Fruit fly (Drosophila melanogaster) whole organism, embryonic: ENCODE measurements around the gene Mur2B.

Experiments used
- Antp ChIP-seq: fragments of 200-800 bp; sonication (Bioruptor generic); optimal IDR thresholded peaks from 3 replicates; lab custom pipeline; 2016; ENCODE audit warnings: missing biosample characterization, missing genetic modification characterization
- BEAF-32 ChIP-seq: fragments of 200-800 bp; sonication (Bioruptor generic); optimal IDR thresholded peaks from 3 replicates; lab custom pipeline; 2017; ENCODE audit warnings: missing biosample characterization, missing genetic modification characterization, mild to moderate bottlenecking, moderate library complexity, missing genetic modification reagents
- Blimp-1 ChIP-seq: fragments of 200-800 bp; sonication (Bioruptor generic); optimal IDR thresholded peaks from 3 replicates; lab custom pipeline; 2018; ENCODE audit warnings: missing biosample characterization, missing genetic modification characterization, mild to moderate bottlenecking, moderate library complexity, missing genetic modification reagents
- CG11247 ChIP-seq: fragments of 200-800 bp; sonication (Bioruptor generic); IDR thresholded peaks from 2 replicates; pipeline ENCODE4 v1.3.6; 2022; ENCODE audit warnings: missing biosample characterization, missing genetic modification characterization
- CG11560 ChIP-seq: fragments of 200-800 bp; sonication (Bioruptor generic); IDR thresholded peaks from 3 replicates; pipeline ENCODE4 v1.3.6; 2022; ENCODE audit warnings: missing biosample characterization, missing genetic modification characterization
- CG15514 ChIP-seq: fragments of 200-800 bp; sonication (Bioruptor generic); optimal IDR thresholded peaks from 3 replicates; lab custom pipeline; 2017; ENCODE audit warnings: missing biosample characterization, missing genetic modification characterization, mild to moderate bottlenecking, moderate library complexity, missing genetic modification reagents
- CG15601 ChIP-seq: fragments of 200-800 bp; sonication (Bioruptor generic); optimal IDR thresholded peaks from 3 replicates; lab custom pipeline; 2019; ENCODE audit warnings: missing biosample characterization, mild to moderate bottlenecking, missing genetic modification characterization, moderate library complexity
- CG17361 ChIP-seq: fragments of 200-800 bp; sonication (Bioruptor generic); IDR thresholded peaks from 3 replicates; pipeline ENCODE4 v1.3.6; 2022; ENCODE audit warnings: missing biosample characterization, missing genetic modification characterization
- CG2129 ChIP-seq: fragments of 200-800 bp; sonication (Bioruptor generic); IDR thresholded peaks from 2 replicates; pipeline ENCODE4 v1.3.6; 2022; ENCODE audit warnings: missing biosample characterization, missing genetic modification characterization; ENCODE audit not compliant: partially characterized antibody
- CG2199 ChIP-seq: fragments of 200-800 bp; sonication (Bioruptor generic); IDR thresholded peaks from 3 replicates; pipeline ENCODE4 v1.3.6; 2022; ENCODE audit warnings: missing biosample characterization, missing genetic modification characterization
- CG3995 ChIP-seq: fragments of 200-800 bp; sonication (Bioruptor generic); optimal IDR thresholded peaks from 3 replicates; lab custom pipeline; 2016; ENCODE audit warnings: missing biosample characterization, missing genetic modification characterization
- CG43689 ChIP-seq: fragments of 200-800 bp; sonication (Bioruptor generic); IDR thresholded peaks from 2 replicates; pipeline ENCODE4 v1.3.6; 2022; ENCODE audit warnings: missing biosample characterization, missing genetic modification characterization
- CG5180 ChIP-seq: fragments of 200-800 bp; sonication (Bioruptor generic); optimal IDR thresholded peaks from 3 replicates; lab custom pipeline; 2017; ENCODE audit warnings: missing biosample characterization, missing genetic modification characterization, mild to moderate bottlenecking, moderate library complexity, missing genetic modification reagents
- CG6791 ChIP-seq: fragments of 200-800 bp; sonication (Bioruptor generic); IDR thresholded peaks from 3 replicates; pipeline ENCODE4 v1.3.6; 2022; ENCODE audit warnings: missing biosample characterization, missing genetic modification characterization; ENCODE audit not compliant: partially characterized antibody
- Dref ChIP-seq: fragments of 200-800 bp; sonication (Bioruptor generic); IDR thresholded peaks from 2 replicates; pipeline ENCODE4 v1.3.6; 2022; ENCODE audit warnings: missing biosample characterization, missing genetic modification characterization
- Fer2 ChIP-seq: fragments of 200-800 bp; sonication (Bioruptor generic); optimal IDR thresholded peaks from 2 replicates; lab custom pipeline; 2018; ENCODE audit warnings: missing biosample characterization, mild to moderate bottlenecking, missing genetic modification characterization, moderate library complexity
- GATAe ChIP-seq: fragments of 200-800 bp; sonication (Bioruptor generic); conservative IDR thresholded peaks from 2 replicates; pipeline ENCODE4 v1.3.6; 2022; ENCODE audit warnings: missing biosample characterization, missing genetic modification characterization
- Gug ChIP-seq: fragments of 200-800 bp; sonication (Bioruptor generic); IDR thresholded peaks from 4 replicates; pipeline ENCODE4 v1.3.6; 2022; ENCODE audit warnings: missing biosample characterization, missing genetic modification characterization
- MBD-R2 ChIP-seq: fragments of 200-800 bp; sonication (Bioruptor generic); IDR thresholded peaks from 2 replicates; pipeline ENCODE4 v1.3.6; 2022; ENCODE audit warnings: missing biosample characterization, missing genetic modification characterization
- MESR4 ChIP-seq: fragments of 200-800 bp; sonication (Bioruptor generic); optimal IDR thresholded peaks from 2 replicates; lab custom pipeline; 2018; ENCODE audit warnings: missing biosample characterization, mild to moderate bottlenecking, missing genetic modification characterization, moderate library complexity
- Med ChIP-seq: fragments of 200-800 bp; sonication (Bioruptor generic); peaks from one replicate; lab custom pipeline; 2016; ENCODE audit warnings: missing biosample characterization, missing genetic modification characterization, mild to moderate bottlenecking, inconsistent platforms, moderate library complexity
- Mes4 ChIP-seq: fragments of 200-800 bp; sonication (Bioruptor generic); optimal IDR thresholded peaks from 2 replicates; lab custom pipeline; 2016; ENCODE audit warnings: missing biosample characterization, missing genetic modification characterization
- Mrtf ChIP-seq: fragments of 200-800 bp; sonication (Bioruptor generic); IDR thresholded peaks from 3 replicates; pipeline ENCODE4 v1.3.6; 2022; ENCODE audit warnings: missing biosample characterization, missing genetic modification characterization
- Neu2 ChIP-seq: fragments of 200-800 bp; sonication (Bioruptor generic); optimal IDR thresholded peaks from 3 replicates; lab custom pipeline; 2016; ENCODE audit warnings: missing biosample characterization, missing genetic modification characterization, borderline replicate concordance
- Ptx1 ChIP-seq: fragments of 200-800 bp; sonication (Bioruptor generic); IDR thresholded peaks from 2 replicates; pipeline ENCODE4 v1.3.6; 2022; ENCODE audit warnings: missing biosample characterization, missing genetic modification characterization
- Sry-δ ChIP-seq: fragments of 200-800 bp; sonication (Bioruptor generic); optimal IDR thresholded peaks from 2 replicates; lab custom pipeline; 2016; ENCODE audit warnings: missing biosample characterization, missing genetic modification characterization
- bigmax ChIP-seq: fragments of 200-800 bp; sonication (Bioruptor generic); optimal IDR thresholded peaks from 2 replicates; lab custom pipeline; 2018; ENCODE audit warnings: missing biosample characterization, mild to moderate bottlenecking, missing genetic modification characterization
- caup ChIP-seq: fragments of 200-800 bp; sonication (Bioruptor generic); optimal IDR thresholded peaks from 3 replicates; lab custom pipeline; 2017; ENCODE audit warnings: missing biosample characterization, mild to moderate bottlenecking, missing genetic modification characterization, moderate library complexity; ENCODE audit not compliant: severe bottlenecking
- cg ChIP-seq: fragments of 200-800 bp; sonication (Bioruptor generic); optimal IDR thresholded peaks from 3 replicates; lab custom pipeline; 2019; ENCODE audit warnings: missing biosample characterization, mild to moderate bottlenecking, missing genetic modification characterization, moderate library complexity
- chif ChIP-seq, 2 experiments: fragments of 200-800 bp; sonication (Bioruptor generic); optimal IDR thresholded peaks; 3 replicates each; lab custom pipeline; 2016; ENCODE audit warnings: missing biosample characterization in 2 of 2, missing genetic modification characterization in 2 of 2
- crol ChIP-seq: fragments of 200-800 bp; sonication (Bioruptor generic); IDR thresholded peaks from 2 replicates; pipeline ENCODE4 v1.3.6; 2022; ENCODE audit warnings: missing biosample characterization, missing genetic modification characterization
- da ChIP-seq: fragments of 200-800 bp; sonication (Bioruptor generic); optimal IDR thresholded peaks from 2 replicates; lab custom pipeline; 2016; ENCODE audit warnings: missing biosample characterization, missing genetic modification characterization
- ewg ChIP-seq: fragments of 200-800 bp; sonication (Bioruptor generic); optimal IDR thresholded peaks from 3 replicates; lab custom pipeline; 2017; ENCODE audit warnings: mild to moderate bottlenecking, missing biosample characterization, missing genetic modification reagents, missing genetic modification characterization
- h ChIP-seq: fragments of >200 bp; optimal IDR thresholded peaks from 2 replicates; lab custom pipeline; 2017
- kni ChIP-seq: fragments of 200-800 bp; sonication (Bioruptor generic); optimal IDR thresholded peaks from 3 replicates; lab custom pipeline; 2017; ENCODE audit warnings: mild to moderate bottlenecking, missing biosample characterization, missing genetic modification reagents, missing genetic modification characterization
- nerfin-1 ChIP-seq: fragments of 200-800 bp; sonication (Bioruptor generic); optimal IDR thresholded peaks from 3 replicates; lab custom pipeline; 2019; ENCODE audit warnings: missing biosample characterization, mild to moderate bottlenecking, missing genetic modification characterization, moderate library complexity
- prd ChIP-seq, 3 experiments: fragments of >200 bp in 2 of 3; fragments of 200-800 bp in 1 of 3; sonication (Bioruptor generic) in 1 of 3; optimal IDR thresholded peaks in 2 of 3; IDR thresholded peaks in 1 of 3; 2 replicates in 2 of 3; 3 replicates in 1 of 3; pipeline versions ENCODE4 v1.3.6 to Lab custom; 2017 to 2022; ENCODE audit warnings: missing biosample characterization in 1 of 3, missing genetic modification characterization in 1 of 3
- pzg ChIP-seq: fragments of 200-800 bp; sonication (Bioruptor generic); optimal IDR thresholded peaks from 3 replicates; lab custom pipeline; 2018; ENCODE audit warnings: missing biosample characterization, mild to moderate bottlenecking, missing genetic modification characterization, moderate library complexity
- sd ChIP-seq: fragments of 200-800 bp; sonication (Bioruptor generic); optimal IDR thresholded peaks from 3 replicates; lab custom pipeline; 2018; ENCODE audit warnings: missing biosample characterization, mild to moderate bottlenecking, missing genetic modification characterization, moderate library complexity
- sr ChIP-seq: fragments of 200-800 bp; sonication (Bioruptor generic); IDR thresholded peaks from 3 replicates; pipeline ENCODE4 v1.3.6; 2022; ENCODE audit warnings: missing biosample characterization, missing genetic modification characterization
- stc ChIP-seq: fragments of 200-800 bp; sonication (Bioruptor generic); IDR thresholded peaks from 2 replicates; pipeline ENCODE4 v1.3.6; 2022; ENCODE audit warnings: missing biosample characterization, missing genetic modification characterization
- ttk ChIP-seq: fragments of 200-800 bp; sonication (Bioruptor generic); IDR thresholded peaks from 2 replicates; pipeline ENCODE4 v2.1.2; 2022; ENCODE audit warnings: missing biosample characterization, missing genetic modification characterization
- tup ChIP-seq: fragments of 200-800 bp; sonication (Bioruptor generic); optimal IDR thresholded peaks from 2 replicates; lab custom pipeline; 2016; ENCODE audit warnings: missing biosample characterization, mild to moderate bottlenecking, missing genetic modification characterization, moderate library complexity

Mur2B gene

DNA sequence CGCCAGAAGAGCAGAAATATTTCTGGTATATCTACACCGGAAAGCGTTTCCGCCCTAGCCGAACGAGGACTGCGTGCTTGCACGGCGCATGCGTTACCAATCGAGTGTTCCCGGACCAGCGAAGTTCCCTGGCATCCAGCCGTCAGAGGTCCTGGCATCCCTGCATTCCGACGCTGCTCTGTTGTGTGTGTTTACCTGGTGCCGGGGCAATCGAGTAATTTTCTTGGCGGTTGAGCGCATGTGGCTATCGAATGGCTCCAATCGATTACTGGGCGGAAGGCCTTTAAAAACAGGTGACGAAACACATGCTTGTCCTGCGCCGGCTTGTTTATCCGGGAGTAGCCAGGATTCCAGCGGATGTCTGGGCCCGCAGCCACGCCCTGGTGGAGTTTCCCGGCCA is 24.0 kb upstream of the Mur2B start, which contains the start of gene CG32809 (continued):
- TF ChIP-seq pzg (GFP tag; lab: Kevin White, UChicago), result peak; percentile 58
- peak; percentile 25 for TF ChIP-seq Sry-δ
- no peak for TF ChIP-seq Ptx1 (GFP tag; lab: Robert Waterston, UW)
- TF ChIP-seq ewg (GFP tag; lab: Kevin White, UChicago), result peak; percentile 98
- TF ChIP-seq Dref (GFP tag; lab: Robert Waterston, UW), result peak; percentile 65
- TF ChIP-seq CG6791 (GFP tag; lab: Robert Waterston, UW), result peak; percentile 59; the same call in 2 of the 3 replicates
- no peak for TF ChIP-seq da (GFP tag; lab: Kevin White, UChicago)
- no peak for TF ChIP-seq chif (GFP tag; optimal IDR thresholded peaks at IDR 0.05; lab: Kevin White, UChicago)
- TF ChIP-seq CG11560 (tag; lab: Robert Waterston, UW), result peak; percentile 96
- TF ChIP-seq CG43689, result no peak
- peak; percentile 60 for TF ChIP-seq sd (tag; lab: Kevin White, UChicago)
- no peak for TF ChIP-seq CG3995 (GFP tag; lab: Kevin White, UChicago)
- TF ChIP-seq BEAF-32 (GFP tag; lab: Kevin White, UChicago), result peak; percentile 18
- TF ChIP-seq Antp (GFP tag; lab: Kevin White, UChicago), result no peak
- TF ChIP-seq Med (GFP tag; lab: Kevin White, UChicago), result peak; percentile 73

DNA sequence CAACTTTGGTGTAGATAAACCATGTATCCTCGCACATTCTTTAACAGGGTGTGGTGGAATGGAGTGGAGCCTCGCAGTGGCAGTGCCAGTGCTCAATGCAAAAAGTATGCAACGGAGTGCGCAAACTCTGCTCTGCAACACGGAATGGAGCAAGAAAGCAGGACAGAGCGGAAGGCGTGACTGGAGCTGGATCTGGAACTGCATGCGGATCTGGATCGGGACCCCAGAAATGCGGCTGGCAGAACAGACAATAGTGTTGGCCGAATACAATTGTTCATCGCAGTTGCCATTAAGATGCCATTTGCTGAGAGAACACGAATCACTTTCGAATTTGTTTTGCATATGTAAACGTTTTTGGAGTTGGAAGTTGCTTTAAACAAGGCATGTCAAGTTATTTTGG is 22.9 kb upstream of the Mur2B start:
- TF ChIP-seq ewg (GFP tag; lab: Kevin White, UChicago), result peak; percentile 45
- no peak for TF ChIP-seq Mrtf (GFP tag; lab: Robert Waterston, UW)
- TF ChIP-seq CG17361 (GFP tag; lab: Robert Waterston, UW), result no peak
- TF ChIP-seq Mes4, result no peak
- no peak for TF ChIP-seq CG11247 (GFP tag; lab: Robert Waterston, UW)
- TF ChIP-seq CG15514 (GFP tag; lab: Kevin White, UChicago), result peak; percentile 95
- TF ChIP-seq kni (GFP tag; lab: Kevin White, UChicago), result no peak

DNA sequence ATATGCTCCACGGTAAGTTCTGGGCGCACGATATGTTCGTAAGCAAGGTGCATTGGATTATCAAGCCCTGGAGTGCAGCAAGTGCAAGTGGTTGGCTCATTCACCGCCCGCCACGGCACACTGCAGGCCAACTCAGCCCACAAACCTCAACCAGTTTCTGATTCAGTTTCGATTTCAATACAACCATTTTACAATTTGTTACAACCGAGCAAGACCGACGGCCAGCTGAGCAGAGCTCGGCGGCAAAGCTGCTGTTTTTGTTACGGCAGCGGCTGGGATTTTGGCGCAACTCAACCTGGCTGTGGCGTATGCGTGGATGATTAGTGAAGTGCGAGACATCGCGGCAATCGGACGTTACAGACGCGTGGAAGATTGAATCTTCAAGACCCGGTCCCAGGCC is 17.7 kb upstream of the Mur2B start, which contains the start of gene b6:
Gene b6, plus strand, starts transcription at position 320 of the 400 bp plus-strand sequence.
- TF ChIP-seq stc (no peak), Blimp-1 (GFP tag; lab: Kevin White, UChicago) (peak; percentile 57), CG5180 (GFP tag; lab: Kevin White, UChicago) (peak; percentile 88)
- TF ChIP-seq, all 482 proteins: peak for 2

DNA sequence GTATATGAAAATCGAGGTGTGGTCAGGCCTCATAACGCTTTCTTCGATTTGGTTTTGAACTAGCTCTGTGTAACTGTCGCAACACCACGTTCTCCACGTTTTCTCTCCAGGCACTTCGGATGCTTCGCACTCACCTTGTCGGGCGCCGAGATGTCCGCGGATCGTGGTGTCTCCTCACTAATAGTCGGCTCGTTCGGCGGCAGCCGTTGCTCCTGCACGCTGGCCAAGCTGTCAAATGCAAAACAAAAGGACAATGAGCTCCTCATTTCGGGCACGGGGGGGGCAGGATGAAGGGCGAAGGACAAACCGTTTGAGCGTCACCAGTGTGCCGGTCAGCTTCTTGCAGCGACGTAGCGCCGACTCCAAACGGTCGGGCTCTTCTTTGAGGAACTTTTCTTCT is 12.7 kb upstream of the Mur2B start, which contains the start of gene CG14797:
Gene CG14797, plus strand, starts transcription at position 301 of the 400 bp plus-strand sequence.
- TF ChIP-seq Neu2 (GFP tag; lab: Kevin White, UChicago) (no peak), CG11560 (tag; lab: Robert Waterston, UW) (no peak), Fer2 (tag; lab: Kevin White, UChicago) (no peak), tup (no peak), prd (optimal IDR thresholded peaks at IDR 0.05; lab: Kevin White, UChicago) (no peak), prd (GFP tag; IDR thresholded peaks at IDR 0.05; lab: Robert Waterston, UW) (no peak), ewg (GFP tag; lab: Kevin White, UChicago) (no peak), ttk (no peak), Gug (GFP tag; lab: Robert Waterston, UW) (no peak)

DNA sequence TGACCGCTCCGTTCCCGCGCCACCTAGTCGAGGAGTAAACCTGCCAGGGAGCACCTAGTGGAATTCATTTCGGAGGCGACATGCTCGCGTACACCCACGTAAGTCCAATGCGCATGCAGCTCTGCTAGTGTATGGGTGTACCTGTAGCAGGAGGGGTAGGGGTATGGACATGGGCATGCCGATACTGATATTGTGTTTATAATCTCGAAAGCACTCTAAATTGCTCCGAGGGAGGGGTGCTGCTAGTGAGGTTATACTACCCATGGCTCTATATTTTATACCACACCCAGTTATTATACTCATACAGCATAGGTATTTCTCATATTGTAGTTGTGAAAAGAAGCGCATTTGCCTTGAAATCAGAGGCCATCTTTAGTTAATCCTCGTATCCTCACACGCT is 1.3 kb upstream of the Mur2B start:
- TF ChIP-seq cg (GFP tag; lab: Kevin White, UChicago) (peak; percentile 34), nerfin-1 (tag; lab: Kevin White, UChicago) (peak; percentile 38), CG15601 (tag; lab: Kevin White, UChicago) (no peak), GATAe (GFP tag; lab: Robert Waterston, UW) (peak; percentile 50), caup (GFP tag; lab: Kevin White, UChicago) (no peak), MESR4 (GFP tag; lab: Kevin White, UChicago) (peak; percentile 32), crol (GFP tag; lab: Robert Waterston, UW) (peak; percentile 87), CG2199 (GFP tag; lab: Robert Waterston, UW) (0 out of 3 replicates have a peak, but pooled peaks have one; percentile 12), CG2129 (no peak), bigmax (GFP tag; lab: Kevin White, UChicago) (peak; percentile 62), h (lab: Kevin White, UChicago) (no peak), MBD-R2 (peak; percentile 17; the same call in 1 of the 2 replicates), sr (GFP tag; lab: Robert Waterston, UW) (0 out of 3 replicates have a peak, but pooled peaks have one; percentile 31)
